Fruit fly (Drosophila melanogaster): ENCODE results near the gene tHMG2.

Gene tHMG2

dm6 chr3R:22468829-22469487 is 23.8 kb upstream of the tHMG2 start (continued):
- TF ChIP-seq B-H2 (GFP tag; optimal IDR thresholded peaks at IDR 0.05) (peak; percentile 84), Jarid2 (GFP tag; optimal IDR thresholded peaks at IDR 0.05) (peak; percentile 65), Opbp (GFP tag; IDR thresholded peaks at IDR 0.05; ENCODE audit: partially characterized antibody) (no peak), Dip2 (GFP tag; IDR thresholded peaks at IDR 0.05) (no peak), CG42726 (GFP tag; IDR thresholded peaks at IDR 0.05; ENCODE audit: partially characterized antibody) (no peak), CG12659 (GFP tag; optimal IDR thresholded peaks at IDR 0.05) (peak; percentile 87), az2 (GFP tag; optimal IDR thresholded peaks at IDR 0.05) (peak; percentile 80), corto (GFP tag; optimal IDR thresholded peaks at IDR 0.05) (no peak), CG34224 (GFP tag; IDR thresholded peaks at IDR 0.05; ENCODE audit: partially characterized antibody) (no peak), h (optimal IDR thresholded peaks at IDR 0.05) (no peak), CG6791 (GFP tag; IDR thresholded peaks at IDR 0.05; ENCODE audit: partially characterized antibody) (no peak), CG18011 (GFP tag; optimal IDR thresholded peaks at IDR 0.05) (peak; percentile 68), CG2116 (GFP tag; optimal IDR thresholded peaks at IDR 0.05) (peak; percentile 39), insv (GFP tag; optimal IDR thresholded peaks at IDR 0.05) (no peak), HHEX (GFP tag; optimal IDR thresholded peaks at IDR 0.05) (peak; percentile 90), Scr (GFP tag; IDR thresholded peaks at IDR 0.05; ENCODE audit: partially characterized antibody) (no peak), pros (GFP tag; optimal IDR thresholded peaks at IDR 0.05) (no peak), fru (optimal IDR thresholded peaks at IDR 0.05) (no peak), CG12236 (GFP tag; optimal IDR thresholded peaks at IDR 0.05) (peak; percentile 49), CG18476 (GFP tag; optimal IDR thresholded peaks at IDR 0.05) (peak; percentile 81), Ravus (GFP tag; IDR thresholded peaks at IDR 0.05) (peak; percentile 62), vvl (GFP tag; IDR thresholded peaks at IDR 0.05) (peak; percentile 89), ac (GFP tag; optimal IDR thresholded peaks at IDR 0.05) (no peak), CG17328 (GFP tag; IDR thresholded peaks at IDR 0.05) (peak; percentile 81), CG32532 (GFP tag; IDR thresholded peaks at IDR 0.05) (peak; percentile 86), dmrt11E (tag; optimal IDR thresholded peaks at IDR 0.05) (no peak), CG1647 (GFP tag; optimal IDR thresholded peaks at IDR 0.05) (peak; percentile 86), hb (GFP tag; IDR thresholded peaks at IDR 0.05; ENCODE audit: partially characterized antibody) (no peak), CG12299 (tag; optimal IDR thresholded peaks at IDR 0.05) (peak; percentile 81), Dll (GFP tag; IDR thresholded peaks at IDR 0.05; ENCODE audit: partially characterized antibody) (no peak), Hmr (GFP tag; optimal IDR thresholded peaks at IDR 0.05) (peak; percentile 95), chm (GFP tag; IDR thresholded peaks at IDR 0.05) (peak; percentile 71; the same call in 1 of the 2 replicates), CG10209 (GFP tag; optimal IDR thresholded peaks at IDR 0.05) (peak; percentile 85), ham (GFP tag; IDR thresholded peaks at IDR 0.05) (peak; percentile 63), CG8359 (GFP tag; optimal IDR thresholded peaks at IDR 0.05; ENCODE audit: borderline replicate concordance) (no peak), CG13894 (tag; optimal IDR thresholded peaks at IDR 0.05) (peak; percentile 92), hth (optimal IDR thresholded peaks at IDR 0.05) (no peak), lmd (GFP tag; IDR thresholded peaks at IDR 0.05) (peak; percentile 86), CG14014 (GFP tag; IDR thresholded peaks at IDR 0.05) (peak; percentile 90), maf-S (GFP tag; optimal IDR thresholded peaks at IDR 0.05) (peak; percentile 86), Hey (tag; optimal IDR thresholded peaks at IDR 0.05) (peak; percentile 72), CG3281 (GFP tag; optimal IDR thresholded peaks at IDR 0.05) (peak; percentile 89), bab2 (GFP tag; optimal IDR thresholded peaks at IDR 0.05) (peak; percentile 87), org-1 (GFP tag; optimal IDR thresholded peaks at IDR 0.05) (peak; percentile 91), Doc3 (GFP tag; IDR thresholded peaks at IDR 0.05; ENCODE audit: partially characterized antibody) (no peak), CG11696 (GFP tag; IDR thresholded peaks at IDR 0.05) (0 out of 2 replicates have a peak, but pooled peaks have one; percentile 25), bigmax (GFP tag; optimal IDR thresholded peaks at IDR 0.05) (peak; percentile 34), schlank (tag; optimal IDR thresholded peaks at IDR 0.05) (peak; percentile 89), Lhr (GFP tag; optimal IDR thresholded peaks at IDR 0.05) (no peak)
